Fruit fly (Drosophila melanogaster): ENCODE data around the gene jub.

Gene jub

dm6 chrX:13783534-13783949, 46.6 kb downstream of the jub start, which contains the start of gene inaE (continued):
- TF ChIP-seq nom (GFP tag; optimal IDR thresholded peaks at IDR 0.05) (peak; percentile 23), CG6813 (GFP tag; optimal IDR thresholded peaks at IDR 0.05) (no peak), ato (GFP tag; IDR thresholded peaks at IDR 0.05; ENCODE audit: partially characterized antibody) (peak; percentile 53), trem (tag; optimal IDR thresholded peaks at IDR 0.05) (peak; percentile 32), CG14710 (tag; optimal IDR thresholded peaks at IDR 0.05) (peak; percentile 88), so (GFP tag; IDR thresholded peaks at IDR 0.05) (no peak), Six4 (GFP tag; optimal IDR thresholded peaks at IDR 0.05) (no peak), sisA (GFP tag; IDR thresholded peaks at IDR 0.05) (no peak), bowl (GFP tag; IDR thresholded peaks at IDR 0.05) (no peak), CG17802 (tag; optimal IDR thresholded peaks at IDR 0.05) (peak; percentile 50), emc (GFP tag; optimal IDR thresholded peaks at IDR 0.05) (no peak), exex (tag; optimal IDR thresholded peaks at IDR 0.05) (no peak), dati (GFP tag; IDR thresholded peaks at IDR 0.05) (no peak), org-1 (GFP tag; optimal IDR thresholded peaks at IDR 0.05) (no peak), nmo (GFP tag; optimal IDR thresholded peaks at IDR 0.05) (no peak), CkIIα-i1 (GFP tag; IDR thresholded peaks at IDR 0.05) (no peak), Opbp (GFP tag; IDR thresholded peaks at IDR 0.05; ENCODE audit: partially characterized antibody) (peak; percentile 77; the same call in 2 of the 3 replicates), vvl (GFP tag; IDR thresholded peaks at IDR 0.05) (peak; percentile 60; the same call in 1 of the 2 replicates), da (GFP tag; optimal IDR thresholded peaks at IDR 0.05) (no peak), Nf-YA (GFP tag; IDR thresholded peaks at IDR 0.05) (0 out of 2 replicates have a peak, but pooled peaks have one; percentile 10), Pdp1 (GFP tag; optimal IDR thresholded peaks at IDR 0.05) (no peak), CG10565 (GFP tag; optimal IDR thresholded peaks at IDR 0.05) (no peak), CG34422 (GFP tag; IDR thresholded peaks at IDR 0.05) (no peak), Hmr (GFP tag; optimal IDR thresholded peaks at IDR 0.05) (no peak), CG1024 (GFP tag; IDR thresholded peaks at IDR 0.05) (peak; percentile 45; the same call in 1 of the 2 replicates), disco-r (GFP tag; optimal IDR thresholded peaks at IDR 0.05) (no peak), Lim3 (GFP tag; IDR thresholded peaks at IDR 0.05) (no peak), CG33557 (GFP tag; optimal IDR thresholded peaks at IDR 0.05) (no peak), sima (GFP tag; optimal IDR thresholded peaks at IDR 0.05) (no peak), NFAT (GFP tag; IDR thresholded peaks at IDR 0.05) (no peak), CG4404 (GFP tag; IDR thresholded peaks at IDR 0.05) (no peak), crp (GFP tag; optimal IDR thresholded peaks at IDR 0.05) (peak; percentile 22 to 91), Gug (GFP tag; IDR thresholded peaks at IDR 0.05) (no peak), CG15011 (GFP tag; optimal IDR thresholded peaks at IDR 0.05) (no peak), HHEX (GFP tag; optimal IDR thresholded peaks at IDR 0.05) (no peak), CG4820 (GFP tag; optimal IDR thresholded peaks at IDR 0.05) (no peak), chm (GFP tag; IDR thresholded peaks at IDR 0.05) (0 out of 2 replicates have a peak, but pooled peaks have one; percentile 37), CG10431 (GFP tag; optimal IDR thresholded peaks at IDR 0.05) (no peak), CG17328 (GFP tag; IDR thresholded peaks at IDR 0.05) (no peak), nerfin-1 (tag; optimal IDR thresholded peaks at IDR 0.05) (no peak), Dek (tag; optimal IDR thresholded peaks at IDR 0.05) (no peak), BtbVII (GFP tag; optimal IDR thresholded peaks at IDR 0.05) (peak; percentile 43), Chrac-16 (GFP tag; optimal IDR thresholded peaks at IDR 0.05) (no peak), eve (GFP tag; optimal IDR thresholded peaks at IDR 0.05) (no peak), Dref (GFP tag; IDR thresholded peaks at IDR 0.05) (peak; percentile 86), Gsc (GFP tag; IDR thresholded peaks at IDR 0.05) (no peak), CG11723 (GFP tag; optimal IDR thresholded peaks at IDR 0.05) (peak; percentile 6), CG14860 (GFP tag; IDR thresholded peaks at IDR 0.05; ENCODE audit: partially characterized antibody) (0 out of 3 replicates have a peak, but pooled peaks have one; percentile 35), CG32772 (GFP tag; IDR thresholded peaks at IDR 0.05) (no peak), fd102C (GFP tag; optimal IDR thresholded peaks at IDR 0.05) (no peak), fd3F (GFP tag; optimal IDR thresholded peaks at IDR 0.05) (no peak)

Measured in whole organism, embryonic.